Worm (Caenorhabditis elegans) whole organism, L3 larva: ENCODE results near the gene Y38H6C.24.

Experiments used
- egl-27 ChIP-seq: sonication (generic microtip); optimal IDR thresholded peaks from 4 replicates; lab custom pipeline; 2017; ENCODE audit warnings: missing biosample characterization, missing genetic modification reagents, missing genetic modification characterization
- unc-39 ChIP-seq: sonication (generic microtip); optimal IDR thresholded peaks from 4 replicates; lab custom pipeline; 2017; ENCODE audit warnings: missing biosample characterization, missing genetic modification characterization

- TF ChIP-seq egl-27 (no peak), unc-39 (tag; lab: Kevin White, UChicago) (no peak)
Observed at ce11 chrV:20493271-20494231, 32.7 kb upstream of the Y38H6C.24 start, which contains the start of gene B0250.5.
